Fruit fly (Drosophila melanogaster) whole organism, pupa: ENCODE measurements around the gene CG4161.

ENCODE experiments used
- CG13204 ChIP-seq: fragments of 200-800 bp; sonication (Bioruptor generic); optimal IDR thresholded peaks from 2 replicates; lab custom pipeline; 2018; ENCODE audit warnings: missing biosample characterization, mild to moderate bottlenecking, missing genetic modification characterization, moderate library complexity
- CG14655 ChIP-seq: fragments of 200-800 bp; sonication (Bioruptor generic); optimal IDR thresholded peaks from 3 replicates; lab custom pipeline; 2017; ENCODE audit warnings: mild to moderate bottlenecking, missing biosample characterization, missing genetic modification reagents, missing genetic modification characterization
- CG15710 ChIP-seq: fragments of 200-800 bp; sonication (Bioruptor generic); optimal IDR thresholded peaks from 2 replicates; lab custom pipeline; 2018; ENCODE audit warnings: missing biosample characterization, mild to moderate bottlenecking, missing genetic modification characterization, moderate library complexity
- CG17806 ChIP-seq: fragments of 200-800 bp; sonication (Bioruptor generic); optimal IDR thresholded peaks from 2 replicates; lab custom pipeline; 2018; ENCODE audit warnings: missing biosample characterization, mild to moderate bottlenecking, missing genetic modification characterization, moderate library complexity
- CG32121 ChIP-seq: fragments of 200-800 bp; sonication (Bioruptor generic); IDR thresholded peaks from 2 replicates; pipeline ENCODE4 v1.3.6; 2022; ENCODE audit warnings: missing biosample characterization, missing genetic modification characterization
- CG34367 ChIP-seq: fragments of 200-800 bp; sonication (Bioruptor generic); optimal IDR thresholded peaks from 2 replicates; lab custom pipeline; 2018; ENCODE audit warnings: missing biosample characterization, mild to moderate bottlenecking, missing genetic modification characterization
- CG4496 ChIP-seq: fragments of 200-800 bp; sonication (Bioruptor generic); IDR thresholded peaks from 3 replicates; pipeline ENCODE4 v1.3.6; 2022; ENCODE audit warnings: missing biosample characterization, missing genetic modification characterization
- D1 ChIP-seq: fragments of 200-800 bp; sonication (Bioruptor generic); optimal IDR thresholded peaks from 2 replicates; lab custom pipeline; 2018; ENCODE audit warnings: missing biosample characterization, mild to moderate bottlenecking, missing genetic modification characterization, moderate library complexity
- EcR ChIP-seq: fragments of 200-800 bp; sonication (Bioruptor generic); optimal IDR thresholded peaks from 3 replicates; lab custom pipeline; 2019; ENCODE audit warnings: missing biosample characterization, missing genetic modification characterization, mild to moderate bottlenecking, moderate library complexity, missing genetic modification reagents
- Ets98B ChIP-seq: fragments of 200-800 bp; sonication (Bioruptor generic); IDR thresholded peaks from 2 replicates; pipeline ENCODE4 v1.3.6; 2022; ENCODE audit warnings: missing biosample characterization, missing genetic modification characterization
- Pif1A ChIP-seq: fragments of 200-800 bp; sonication (Bioruptor generic); optimal IDR thresholded peaks from 3 replicates; lab custom pipeline; 2016; ENCODE audit warnings: missing biosample characterization, missing genetic modification characterization
- Snoo ChIP-seq: fragments of 200-800 bp; sonication (Bioruptor generic); optimal IDR thresholded peaks from 3 replicates; lab custom pipeline; 2017; ENCODE audit warnings: missing biosample characterization, mild to moderate bottlenecking, missing genetic modification characterization, inconsistent platforms
- fd96Ca ChIP-seq: fragments of 200-800 bp; sonication (Bioruptor generic); IDR thresholded peaks from 3 replicates; pipeline ENCODE4 v1.3.6; 2022; ENCODE audit warnings: missing biosample characterization, missing genetic modification characterization
- gl ChIP-seq: fragments of 200-800 bp; sonication (Bioruptor generic); optimal IDR thresholded peaks from 2 replicates; lab custom pipeline; 2018; ENCODE audit warnings: missing biosample characterization, mild to moderate bottlenecking, missing genetic modification characterization

DNA sequence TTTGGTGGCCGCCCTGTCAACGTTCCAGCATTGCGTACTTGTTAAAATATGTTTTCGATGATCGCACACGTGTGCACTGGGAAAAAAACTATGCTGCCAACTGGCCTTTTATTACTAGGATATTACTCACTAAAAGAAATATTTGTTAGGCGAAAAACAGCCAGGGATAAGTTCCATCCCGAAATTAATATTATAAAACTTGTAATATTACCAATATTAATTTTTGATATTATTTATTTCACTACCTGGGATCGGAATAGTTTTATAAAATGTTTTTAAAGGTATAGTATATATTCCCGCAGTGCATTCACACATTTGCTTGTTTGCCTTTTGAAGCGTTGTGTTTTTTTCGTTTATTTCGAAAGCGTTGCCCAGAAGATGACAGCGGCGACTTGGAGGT, 30.4 kb downstream of the CG4161 start:
- TF ChIP-seq D1 (tag; lab: Kevin White, UChicago), result no peak
- TF ChIP-seq Snoo (tag; lab: Kevin White, UChicago), result peak; percentile 50
- TF ChIP-seq gl, result no peak
- TF ChIP-seq Ets98B (GFP tag; lab: Robert Waterston, UW), result no peak
- no peak for TF ChIP-seq CG15710 (tag; lab: Kevin White, UChicago)
- TF ChIP-seq Pif1A (GFP tag; lab: Kevin White, UChicago), result no peak
- no peak for TF ChIP-seq EcR
- TF ChIP-seq CG14655, result no peak
- peak; percentile 57 for TF ChIP-seq CG17806
- TF ChIP-seq CG13204, result no peak
- TF ChIP-seq CG32121 (GFP tag; lab: Robert Waterston, UW), result no peak
- no peak for TF ChIP-seq CG34367 (tag; lab: Kevin White, UChicago)
- TF ChIP-seq fd96Ca (GFP tag; lab: Robert Waterston, UW), result no peak
- no peak for TF ChIP-seq CG4496 (GFP tag; lab: Robert Waterston, UW)
